Worm (Caenorhabditis elegans): ENCODE data around the gene ZC196.9.

The ZC196.9 gene

ce11 chrV:8760416-8760815, 33.4 kb upstream of the ZC196.9 start, which contains the start of gene ddn-1:
ddn-1 (minus strand) TSS chrV:8760516.
- TF ChIP-seq ztf-23 (GFP tag; IDR thresholded peaks at IDR 0.05) (no peak), flt-1 (GFP tag; IDR thresholded peaks at IDR 0.05) (no peak), cog-1 (tag; optimal IDR thresholded peaks at IDR 0.05) (no peak), T22C8.4 (GFP tag; IDR thresholded peaks at IDR 0.05) (no peak), klf-2 (GFP tag; conservative IDR thresholded peaks at IDR 0.05) (no peak), ref-1 (GFP tag; conservative IDR thresholded peaks at IDR 0.05) (no peak), med-1 (GFP tag; optimal IDR thresholded peaks at IDR 0.05; ENCODE audit: insufficient read depth) (no peak), tab-1 (GFP tag; IDR thresholded peaks at IDR 0.05) (no peak), ztf-29 (GFP tag; IDR thresholded peaks at IDR 0.05) (no peak)

ce11 chrV:8758618-8759017, 31.6 kb upstream of the ZC196.9 start, which contains the start of gene B0507.7:
B0507.7 (minus strand) TSS chrV:8758718.
- TF ChIP-seq ztf-23 (GFP tag; IDR thresholded peaks at IDR 0.05), result no peak
- TF ChIP-seq med-1 (GFP tag; optimal IDR thresholded peaks at IDR 0.05; ENCODE audit: insufficient read depth), result no peak
- TF ChIP-seq ref-1 (GFP tag; conservative IDR thresholded peaks at IDR 0.05), result no peak
- no peak for TF ChIP-seq ztf-29 (GFP tag; IDR thresholded peaks at IDR 0.05)
- no peak for TF ChIP-seq klf-2 (GFP tag; conservative IDR thresholded peaks at IDR 0.05)
- TF ChIP-seq flt-1 (GFP tag; IDR thresholded peaks at IDR 0.05), result no peak
- no peak for TF ChIP-seq T22C8.4 (GFP tag; IDR thresholded peaks at IDR 0.05)
- TF ChIP-seq cog-1 (tag; optimal IDR thresholded peaks at IDR 0.05), result no peak
- TF ChIP-seq tab-1 (GFP tag; IDR thresholded peaks at IDR 0.05), result no peak

- TF ChIP-seq ref-1 (GFP tag; conservative IDR thresholded peaks at IDR 0.05) (no peak), cog-1 (tag; optimal IDR thresholded peaks at IDR 0.05) (no peak), tab-1 (GFP tag; IDR thresholded peaks at IDR 0.05) (no peak), flt-1 (GFP tag; IDR thresholded peaks at IDR 0.05) (no peak), T22C8.4 (GFP tag; IDR thresholded peaks at IDR 0.05) (no peak), ztf-29 (GFP tag; IDR thresholded peaks at IDR 0.05) (no peak), med-1 (GFP tag; optimal IDR thresholded peaks at IDR 0.05; ENCODE audit: insufficient read depth) (no peak), klf-2 (GFP tag; conservative IDR thresholded peaks at IDR 0.05) (no peak), ztf-23 (GFP tag; IDR thresholded peaks at IDR 0.05) (no peak)
These were observed 27.7 kb upstream of the ZC196.9 start, which contains the start of gene B0507.4 for ce11 chrV:8754670-8755069. B0507.4 (plus strand) TSS chrV:8754970.

ce11 chrV:8753395-8753794, 26.4 kb upstream of the ZC196.9 start, which contains the start of gene B0507.5:
B0507.5 (plus strand) TSS chrV:8753695.
- no peak for TF ChIP-seq tab-1 (GFP tag; IDR thresholded peaks at IDR 0.05)
- no peak for TF ChIP-seq klf-2 (GFP tag; conservative IDR thresholded peaks at IDR 0.05)
- no peak for TF ChIP-seq ref-1 (GFP tag; conservative IDR thresholded peaks at IDR 0.05)
- TF ChIP-seq ztf-23 (GFP tag; IDR thresholded peaks at IDR 0.05), result no peak
- TF ChIP-seq T22C8.4 (GFP tag; IDR thresholded peaks at IDR 0.05), result no peak
- TF ChIP-seq flt-1 (GFP tag; IDR thresholded peaks at IDR 0.05), result no peak
- no peak for TF ChIP-seq med-1 (GFP tag; optimal IDR thresholded peaks at IDR 0.05; ENCODE audit: insufficient read depth)
- no peak for TF ChIP-seq ztf-29 (GFP tag; IDR thresholded peaks at IDR 0.05)

ce11 chrV:8745858-8746257, 18.9 kb upstream of the ZC196.9 start, which contains the start of gene B0507.6:
B0507.6 (plus strand) TSS chrV:8746158.
- TF ChIP-seq med-1 (GFP tag; optimal IDR thresholded peaks at IDR 0.05; ENCODE audit: insufficient read depth) (no peak), ztf-29 (GFP tag; IDR thresholded peaks at IDR 0.05) (no peak), ref-1 (GFP tag; conservative IDR thresholded peaks at IDR 0.05) (no peak), T22C8.4 (GFP tag; IDR thresholded peaks at IDR 0.05) (no peak), flt-1 (GFP tag; IDR thresholded peaks at IDR 0.05) (no peak), tab-1 (GFP tag; IDR thresholded peaks at IDR 0.05) (no peak)

- no peak for TF ChIP-seq ztf-23 (GFP tag; IDR thresholded peaks at IDR 0.05)
- no peak for TF ChIP-seq ref-1 (GFP tag; conservative IDR thresholded peaks at IDR 0.05)
- no peak for TF ChIP-seq cog-1 (tag; optimal IDR thresholded peaks at IDR 0.05)
- TF ChIP-seq med-1 (GFP tag; optimal IDR thresholded peaks at IDR 0.05; ENCODE audit: insufficient read depth), result no peak
- no peak for TF ChIP-seq tab-1 (GFP tag; IDR thresholded peaks at IDR 0.05)
- no peak for TF ChIP-seq klf-2 (GFP tag; conservative IDR thresholded peaks at IDR 0.05)
- no peak for TF ChIP-seq T22C8.4 (GFP tag; IDR thresholded peaks at IDR 0.05)
- no peak for TF ChIP-seq flt-1 (GFP tag; IDR thresholded peaks at IDR 0.05)
- TF ChIP-seq ztf-29 (GFP tag; IDR thresholded peaks at IDR 0.05), result no peak
These were observed 12.2 kb upstream of the ZC196.9 start, which contains the start of gene ZC196.2 for ce11 chrV:8739136-8739535. ZC196.2 (plus strand) TSS chrV:8739436.

- TF ChIP-seq klf-2 (GFP tag; conservative IDR thresholded peaks at IDR 0.05), result no peak
- TF ChIP-seq flt-1 (GFP tag; IDR thresholded peaks at IDR 0.05), result no peak
- no peak for TF ChIP-seq med-1 (GFP tag; optimal IDR thresholded peaks at IDR 0.05; ENCODE audit: insufficient read depth)
- no peak for TF ChIP-seq ztf-23 (GFP tag; IDR thresholded peaks at IDR 0.05)
- no peak for TF ChIP-seq ref-1 (GFP tag; conservative IDR thresholded peaks at IDR 0.05)
- TF ChIP-seq T22C8.4 (GFP tag; IDR thresholded peaks at IDR 0.05), result no peak
- no peak for TF ChIP-seq tab-1 (GFP tag; IDR thresholded peaks at IDR 0.05)
- no peak for TF ChIP-seq cog-1 (tag; optimal IDR thresholded peaks at IDR 0.05)
- no peak for TF ChIP-seq ztf-29 (GFP tag; IDR thresholded peaks at IDR 0.05)
These were observed 9.4 kb upstream of the ZC196.9 start, which contains the start of gene ZC196.3 for ce11 chrV:8736369-8736768. ZC196.3 (plus strand) TSS chrV:8736669.

ce11 chrV:8732934-8733333, 6.0 kb upstream of the ZC196.9 start, which contains the start of gene ZC196.4:
ZC196.4 (plus strand) TSS chrV:8733106.
- no peak for TF ChIP-seq ztf-29 (GFP tag; IDR thresholded peaks at IDR 0.05)

- no peak for TF ChIP-seq med-1 (GFP tag; optimal IDR thresholded peaks at IDR 0.05; ENCODE audit: insufficient read depth)
- TF ChIP-seq flt-1 (GFP tag; IDR thresholded peaks at IDR 0.05), result no peak
These were observed 4.0 kb upstream of the ZC196.9 start for ce11 chrV:8730991-8731390.

ce11 chrV:8729100-8729499, 2.1 kb upstream of the ZC196.9 start, which contains the start of gene ZC196.5:
ZC196.5 (plus strand) TSS chrV:8729400.
- TF ChIP-seq tab-1 (GFP tag; IDR thresholded peaks at IDR 0.05) (no peak), med-1 (GFP tag; optimal IDR thresholded peaks at IDR 0.05; ENCODE audit: insufficient read depth) (no peak)
